Worm (Caenorhabditis elegans): Measurements from ENCODE around the gene ufd-1.

The ufd-1 gene

DNA sequence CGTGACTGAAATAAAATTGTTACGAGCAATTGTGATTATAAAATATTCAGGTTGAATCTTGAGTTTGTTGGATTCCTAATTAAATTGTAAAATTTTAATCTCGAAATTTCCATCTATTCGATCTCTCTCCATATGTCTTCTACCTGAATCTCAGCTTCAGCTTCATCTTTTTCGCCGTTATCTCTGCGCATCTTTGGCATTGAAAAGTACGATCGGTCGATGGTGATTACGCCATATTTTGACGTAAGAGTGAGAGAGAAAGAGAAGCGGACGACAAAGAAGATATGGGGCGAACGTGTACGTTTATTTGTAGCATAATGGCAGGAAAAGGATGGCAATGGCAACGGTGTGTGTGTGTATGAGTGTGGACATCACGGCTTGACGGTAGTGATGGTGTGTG is 35.9 kb upstream of the ufd-1 start:
- TF ChIP-seq nhr-28 (tag; optimal IDR thresholded peaks at IDR 0.05) (no peak), skn-1 (tag; optimal IDR thresholded peaks at IDR 0.05) (no peak), lsy-12 (tag; optimal IDR thresholded peaks at IDR 0.05) (no peak), tbx-2 (tag; optimal IDR thresholded peaks at IDR 0.05) (no peak), R02D3.7 (tag; optimal IDR thresholded peaks at IDR 0.05) (no peak), daf-12 (tag; optimal IDR thresholded peaks at IDR 0.05) (no peak), ama-1 (optimal IDR thresholded peaks at IDR 0.05) (no peak), nhr-25 (tag; optimal IDR thresholded peaks at IDR 0.05) (peak; percentile 92), jun-1 (tag; optimal IDR thresholded peaks at IDR 0.05) (no peak), elt-1 (tag; optimal IDR thresholded peaks at IDR 0.05) (peak; percentile 71), egl-27 (tag; optimal IDR thresholded peaks at IDR 0.05) (no peak), zag-1 (tag; optimal IDR thresholded peaks at IDR 0.05) (no peak), unc-62 (GFP tag; optimal IDR thresholded peaks at IDR 0.05) (no peak), ceh-9 (tag; optimal IDR thresholded peaks at IDR 0.05) (no peak)

DNA sequence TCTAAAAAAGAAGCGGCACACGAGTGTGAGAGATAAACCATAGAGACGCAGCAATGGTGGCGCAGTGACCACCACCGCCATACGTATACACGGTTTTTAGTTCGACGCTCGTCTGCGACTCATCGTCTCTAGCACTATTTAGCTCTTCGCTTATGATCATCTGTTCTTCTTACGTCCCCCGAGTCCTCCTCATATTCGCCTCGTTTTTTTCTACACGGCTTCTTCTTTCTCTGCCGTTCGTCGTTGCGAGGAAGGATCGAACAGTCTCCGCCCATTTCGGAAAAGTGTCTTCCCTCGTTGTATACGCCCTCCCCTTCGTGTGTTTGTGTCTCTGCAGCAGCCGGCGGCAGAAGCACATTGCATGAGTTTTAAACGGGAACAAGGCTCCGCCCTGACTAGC is 34.3 kb upstream of the ufd-1 start:
- no peak for TF ChIP-seq ceh-28 (tag; optimal IDR thresholded peaks at IDR 0.05)
- no peak for TF ChIP-seq sea-2 (GFP tag; optimal IDR thresholded peaks at IDR 0.05)
- no peak for TF ChIP-seq mml-1 (tag; optimal IDR thresholded peaks at IDR 0.05)
- TF ChIP-seq eor-1 (tag; optimal IDR thresholded peaks at IDR 0.05), result no peak
- no peak for TF ChIP-seq aly-2 (tag; optimal IDR thresholded peaks at IDR 0.05)
- TF ChIP-seq unc-62 (GFP tag; optimal IDR thresholded peaks at IDR 0.05), result no peak
- no peak for TF ChIP-seq egl-5 (tag; optimal IDR thresholded peaks at IDR 0.05)
- no peak for TF ChIP-seq pqm-1 (tag; optimal IDR thresholded peaks at IDR 0.05)
- no peak for TF ChIP-seq fos-1 (tag; optimal IDR thresholded peaks at IDR 0.05)
- TF ChIP-seq nfya-1 (tag; optimal IDR thresholded peaks at IDR 0.05; ENCODE audit: insufficient read depth), result peak; percentile 47
- TF ChIP-seq nhr-11 (tag; optimal IDR thresholded peaks at IDR 0.05), result no peak
- no peak for TF ChIP-seq ama-1 (optimal IDR thresholded peaks at IDR 0.05)
- TF ChIP-seq ztf-11 (tag; optimal IDR thresholded peaks at IDR 0.05), result no peak
- TF ChIP-seq elt-1 (tag; optimal IDR thresholded peaks at IDR 0.05), result peak; percentile 10
- TF ChIP-seq hmg-11 (tag; optimal IDR thresholded peaks at IDR 0.05), result peak; percentile 76
- no peak for TF ChIP-seq nhr-237 (tag; optimal IDR thresholded peaks at IDR 0.05)
- TF ChIP-seq pha-4 (tag; optimal IDR thresholded peaks at IDR 0.05), result no peak
- TF ChIP-seq skn-1 (tag; optimal IDR thresholded peaks at IDR 0.05), result no peak
- no peak for TF ChIP-seq nhr-76 (tag; optimal IDR thresholded peaks at IDR 0.05)
- no peak for TF ChIP-seq nhr-25 (tag; optimal IDR thresholded peaks at IDR 0.05)
- no peak for TF ChIP-seq zag-1 (tag; optimal IDR thresholded peaks at IDR 0.05)
- no peak for TF ChIP-seq fkh-2 (tag; optimal IDR thresholded peaks at IDR 0.05)
- peak; percentile 62 for TF ChIP-seq lin-39 (tag; optimal IDR thresholded peaks at IDR 0.05)
- TF ChIP-seq nhr-43 (tag; optimal IDR thresholded peaks at IDR 0.05; ENCODE audit: poor library complexity, severe bottlenecking), result no peak
- no peak for TF ChIP-seq jun-1 (tag; optimal IDR thresholded peaks at IDR 0.05)
- no peak for TF ChIP-seq ceh-16 (tag; optimal IDR thresholded peaks at IDR 0.05)
- TF ChIP-seq unc-39 (tag; optimal IDR thresholded peaks at IDR 0.05), result no peak
- peak; percentile 11 for TF ChIP-seq snpc-4 (tag; optimal IDR thresholded peaks at IDR 0.05)
- TF ChIP-seq lsy-12 (tag; optimal IDR thresholded peaks at IDR 0.05), result no peak
- no peak for TF ChIP-seq egl-27 (tag; optimal IDR thresholded peaks at IDR 0.05)
- TF ChIP-seq elt-3 (tag; optimal IDR thresholded peaks at IDR 0.05), result no peak
- TF ChIP-seq elt-2 (tag; optimal IDR thresholded peaks at IDR 0.05), result no peak
- no peak for TF ChIP-seq nhr-23 (tag; optimal IDR thresholded peaks at IDR 0.05)
- no peak for TF ChIP-seq ZK546.5 (tag; optimal IDR thresholded peaks at IDR 0.05)
- TF ChIP-seq nhr-12 (tag; optimal IDR thresholded peaks at IDR 0.05), result no peak
- TF ChIP-seq ceh-9 (tag; optimal IDR thresholded peaks at IDR 0.05), result no peak
- no peak for TF ChIP-seq nhr-77 (tag; optimal IDR thresholded peaks at IDR 0.05)
- no peak for TF ChIP-seq nhr-28 (tag; optimal IDR thresholded peaks at IDR 0.05)
- TF ChIP-seq lin-15B (tag; optimal IDR thresholded peaks at IDR 0.05), result no peak
- no peak for TF ChIP-seq nhr-67 (tag; optimal IDR thresholded peaks at IDR 0.05)
- TF ChIP-seq daf-12 (tag; optimal IDR thresholded peaks at IDR 0.05), result no peak
- TF ChIP-seq ztf-4 (tag; optimal IDR thresholded peaks at IDR 0.05), result no peak
- peak; percentile 14 for TF ChIP-seq fkh-10 (GFP tag; optimal IDR thresholded peaks at IDR 0.05)
- no peak for TF ChIP-seq ceh-82 (tag; optimal IDR thresholded peaks at IDR 0.05)
- TF ChIP-seq R02D3.7 (tag; optimal IDR thresholded peaks at IDR 0.05), result no peak
- no peak for TF ChIP-seq tbx-2 (tag; optimal IDR thresholded peaks at IDR 0.05)
- no peak for TF ChIP-seq mdl-1 (tag; optimal IDR thresholded peaks at IDR 0.05)
